Worm (Caenorhabditis elegans) whole organism, L4 larva: ENCODE measurements around the gene T25B9.12.

Experiments used
- Y75B8A.6 ChIP-seq: fragments of 200-800 bp; sonication (Bioruptor generic); IDR thresholded peaks from 2 replicates; pipeline ENCODE4 v1.3.6; 2022; ENCODE audit warnings: missing genetic modification reagents, missing genetic modification characterization, missing compliant biosample characterization
- ama-1 ChIP-seq: fragments of 150-350 bp; optimal IDR thresholded peaks from 2 replicates; lab custom pipeline; 2014; ENCODE audit warnings: inconsistent platforms, mixed read lengths
- daf-16 ChIP-seq, 3 experiments: sonication (generic microtip); optimal IDR thresholded peaks; 2 replicates each; lab custom pipeline; 2016 to 2017; ENCODE audit warnings: missing genetic modification characterization in 3 of 3, missing genetic modification reagents in 3 of 3, mild to moderate bottlenecking in 2 of 3, missing compliant biosample characterization in 2 of 3, missing biosample characterization in 1 of 3, moderate library complexity in 1 of 3
- daf-19 ChIP-seq: fragments of 200-800 bp; sonication (Bioruptor generic); conservative IDR thresholded peaks from 2 replicates; pipeline ENCODE4 v1.3.6; 2022; ENCODE audit warnings: missing genetic modification characterization, missing compliant biosample characterization
- duxl-1 ChIP-seq: sonication (generic microtip); optimal IDR thresholded peaks from 2 replicates; lab custom pipeline; 2016; ENCODE audit warnings: mild to moderate bottlenecking, missing genetic modification characterization, moderate library complexity, missing compliant biosample characterization; ENCODE audit not compliant: poor library complexity
- fos-1 ChIP-seq: fragments of 150-350 bp; optimal IDR thresholded peaks from 2 replicates; lab custom pipeline; 2014; ENCODE audit warnings: missing biosample characterization, missing genetic modification characterization
- lsy-2 ChIP-seq, 2 experiments: fragments of 150-350 bp in 1 of 2; sonication (generic microtip) in 1 of 2; optimal IDR thresholded peaks; 2 replicates each; lab custom pipeline; 2014 to 2017; ENCODE audit warnings: missing biosample characterization in 2 of 2, missing genetic modification characterization in 2 of 2
- mdl-1 ChIP-seq, 2 experiments: fragments of 150-350 bp in 1 of 2; sonication (generic microtip) in 1 of 2; optimal IDR thresholded peaks; 2 replicates each; lab custom pipeline; 2014 to 2017; ENCODE audit warnings: missing biosample characterization in 2 of 2, missing genetic modification characterization in 2 of 2
- nhr-102 ChIP-seq: sonication (generic microtip); optimal IDR thresholded peaks from 2 replicates; lab custom pipeline; 2016; ENCODE audit warnings: mild to moderate bottlenecking, missing genetic modification characterization, moderate library complexity, missing compliant biosample characterization
- nhr-25 ChIP-seq: sonication (generic microtip); optimal IDR thresholded peaks from 2 replicates; lab custom pipeline; 2017; ENCODE audit warnings: missing genetic modification characterization, mild to moderate bottlenecking, missing compliant biosample characterization, antibody characterized with exemption, moderate library complexity, borderline replicate concordance; ENCODE audit not compliant: insufficient read depth
- nhr-41 ChIP-seq: fragments of 200-800 bp; sonication (Bioruptor generic); IDR thresholded peaks from 2 replicates; pipeline ENCODE4 v1.3.6; 2022; ENCODE audit warnings: missing genetic modification reagents, missing genetic modification characterization, missing compliant biosample characterization
- snpc-4 ChIP-seq: fragments of 150-350 bp; optimal IDR thresholded peaks from 2 replicates; lab custom pipeline; 2014; ENCODE audit warnings: missing biosample characterization, missing genetic modification characterization
- zag-1 ChIP-seq: fragments of 150-350 bp; optimal IDR thresholded peaks from 2 replicates; lab custom pipeline; 2014; ENCODE audit warnings: missing biosample characterization, missing genetic modification characterization

DNA sequence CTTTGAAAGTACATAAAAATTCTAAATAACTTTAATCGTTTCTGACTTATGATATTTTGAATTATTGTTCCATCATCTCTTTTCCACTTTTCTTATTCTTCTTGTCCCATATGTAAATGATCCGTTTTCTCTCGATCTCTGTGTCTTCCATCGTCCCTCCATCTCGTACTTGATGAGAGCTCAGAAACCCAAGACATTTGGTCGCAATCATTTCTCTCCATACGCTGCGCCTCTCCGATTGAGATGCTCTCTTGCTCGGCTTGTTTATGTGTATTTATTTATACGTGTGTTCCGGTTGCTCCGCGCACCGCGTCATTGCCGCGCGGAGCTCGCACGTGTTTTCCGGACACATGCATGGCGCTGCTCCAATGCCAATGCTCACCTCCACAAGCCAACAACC is 46.2 kb downstream of the T25B9.12 start:
- no peak for TF ChIP-seq fos-1
- TF ChIP-seq Y75B8A.6 (GFP tag; lab: Robert Waterston, UW) = no peak
- TF ChIP-seq nhr-25 (tag; lab: Kevin White, UChicago) = no peak
- TF ChIP-seq lsy-2 (tag; optimal IDR thresholded peaks at IDR 0.05; lab: Kevin White, UChicago) = no peak
- TF ChIP-seq snpc-4 (tag; lab: Kevin White, UChicago) = no peak
- no peak for TF ChIP-seq daf-19 (GFP tag; lab: Robert Waterston, UW)
- TF ChIP-seq duxl-1 (tag; lab: Kevin White, UChicago) = no peak
- no peak for TF ChIP-seq zag-1 (tag; lab: Kevin White, UChicago)
- TF ChIP-seq mdl-1 (tag; optimal IDR thresholded peaks at IDR 0.05; lab: Kevin White, UChicago) = no peak
- TF ChIP-seq nhr-102 (tag; lab: Kevin White, UChicago) = no peak
- TF ChIP-seq nhr-41 (GFP tag; lab: Robert Waterston, UW) = no peak
- TF ChIP-seq daf-16 (GFP tag; optimal IDR thresholded peaks at IDR 0.05; lab: Kevin White, UChicago) = no peak
- no peak for TF ChIP-seq daf-16 (tag; optimal IDR thresholded peaks at IDR 0.05; lab: Kevin White, UChicago)
- TF ChIP-seq ama-1 (lab: Kevin White, UChicago) = no peak
